Fruit fly (Drosophila melanogaster) whole organism, embryonic: ENCODE results near the gene Ddc.

Source experiments
- CG10431 ChIP-seq: fragments of 200-800 bp; sonication (Bioruptor generic); optimal IDR thresholded peaks from 3 replicates; lab custom pipeline; 2018; ENCODE audit warnings: missing biosample characterization, mild to moderate bottlenecking, missing genetic modification characterization
- CG10959 ChIP-seq: fragments of 200-800 bp; sonication (Bioruptor generic); IDR thresholded peaks from 2 replicates; pipeline ENCODE4 v1.3.6; 2022; ENCODE audit warnings: missing biosample characterization, missing genetic modification characterization
- CG1529 ChIP-seq: fragments of 200-800 bp; sonication (Bioruptor generic); optimal IDR thresholded peaks from 3 replicates; lab custom pipeline; 2018; ENCODE audit warnings: missing biosample characterization, missing genetic modification characterization
- CG15514 ChIP-seq: fragments of 200-800 bp; sonication (Bioruptor generic); optimal IDR thresholded peaks from 3 replicates; lab custom pipeline; 2017; ENCODE audit warnings: missing biosample characterization, missing genetic modification characterization, mild to moderate bottlenecking, moderate library complexity, missing genetic modification reagents
- CG15601 ChIP-seq: fragments of 200-800 bp; sonication (Bioruptor generic); optimal IDR thresholded peaks from 3 replicates; lab custom pipeline; 2019; ENCODE audit warnings: missing biosample characterization, mild to moderate bottlenecking, missing genetic modification characterization, moderate library complexity
- CG16815 ChIP-seq: fragments of 200-800 bp; sonication (Bioruptor generic); optimal IDR thresholded peaks from 3 replicates; lab custom pipeline; 2017; ENCODE audit warnings: missing biosample characterization, mild to moderate bottlenecking, missing genetic modification characterization
- CG17359 ChIP-seq: fragments of 200-800 bp; sonication (Bioruptor generic); optimal IDR thresholded peaks from 3 replicates; lab custom pipeline; 2018; ENCODE audit warnings: missing biosample characterization, mild to moderate bottlenecking, missing genetic modification characterization, moderate library complexity
- CG17385 ChIP-seq: fragments of 200-800 bp; sonication (Bioruptor generic); optimal IDR thresholded peaks from 3 replicates; lab custom pipeline; 2018; ENCODE audit warnings: missing biosample characterization, mild to moderate bottlenecking, missing genetic modification characterization
- CG1792 ChIP-seq: fragments of 200-800 bp; sonication (Bioruptor generic); optimal IDR thresholded peaks from 2 replicates; lab custom pipeline; 2016; ENCODE audit warnings: missing biosample characterization, missing genetic modification characterization
- CG18262 ChIP-seq: fragments of 200-800 bp; optimal IDR thresholded peaks from 3 replicates; lab custom pipeline; 2019; ENCODE audit warnings: missing biosample characterization, mild to moderate bottlenecking, missing genetic modification characterization, moderate library complexity
- CG2678 ChIP-seq: fragments of 200-800 bp; sonication (Bioruptor generic); optimal IDR thresholded peaks from 3 replicates; lab custom pipeline; 2019; ENCODE audit warnings: missing biosample characterization, mild to moderate bottlenecking, missing genetic modification characterization, moderate library complexity
- CG4424 ChIP-seq: fragments of 200-800 bp; sonication (Bioruptor generic); optimal IDR thresholded peaks from 3 replicates; lab custom pipeline; 2016; ENCODE audit warnings: missing biosample characterization, missing genetic modification characterization
- CG6683 ChIP-seq: fragments of 200-800 bp; sonication (Bioruptor generic); optimal IDR thresholded peaks from 2 replicates; lab custom pipeline; 2017; ENCODE audit warnings: missing biosample characterization, mild to moderate bottlenecking, missing genetic modification characterization, missing genetic modification reagents
- CG7963 ChIP-seq: fragments of 200-800 bp; sonication (Bioruptor generic); IDR thresholded peaks from 3 replicates; pipeline ENCODE4 v1.3.6; 2022; ENCODE audit warnings: missing biosample characterization, missing genetic modification characterization; ENCODE audit not compliant: partially characterized antibody
- CG8281 ChIP-seq: fragments of 200-800 bp; sonication (Bioruptor generic); optimal IDR thresholded peaks from 2 replicates; lab custom pipeline; 2018; ENCODE audit warnings: missing biosample characterization, mild to moderate bottlenecking, missing genetic modification characterization, moderate library complexity
- CG8359 ChIP-seq: fragments of 200-800 bp; sonication (Bioruptor generic); optimal IDR thresholded peaks from 2 replicates; lab custom pipeline; 2017; ENCODE audit warnings: missing biosample characterization, mild to moderate bottlenecking, missing genetic modification characterization, borderline replicate concordance
- CG9817 ChIP-seq: fragments of 200-800 bp; sonication (Bioruptor generic); optimal IDR thresholded peaks from 2 replicates; lab custom pipeline; 2018; ENCODE audit warnings: missing biosample characterization, mild to moderate bottlenecking, missing genetic modification characterization, moderate library complexity
- Deaf1 ChIP-seq: fragments of 200-800 bp; optimal IDR thresholded peaks from 3 replicates; lab custom pipeline; 2019; ENCODE audit warnings: missing biosample characterization, mild to moderate bottlenecking, missing genetic modification characterization, moderate library complexity
- Fer2 ChIP-seq: fragments of 200-800 bp; sonication (Bioruptor generic); optimal IDR thresholded peaks from 2 replicates; lab custom pipeline; 2018; ENCODE audit warnings: missing biosample characterization, mild to moderate bottlenecking, missing genetic modification characterization, moderate library complexity
- H15 ChIP-seq: fragments of 200-800 bp; sonication (Bioruptor generic); IDR thresholded peaks from 3 replicates; pipeline ENCODE4 v1.3.6; 2022; ENCODE audit warnings: missing biosample characterization, missing genetic modification characterization
- HLH3B ChIP-seq: fragments of 200-800 bp; sonication (Bioruptor generic); IDR thresholded peaks from 2 replicates; pipeline ENCODE4 v1.3.6; 2022; ENCODE audit warnings: missing biosample characterization, missing genetic modification characterization
- Hmx ChIP-seq: fragments of 200-800 bp; sonication (Bioruptor generic); optimal IDR thresholded peaks from 2 replicates; lab custom pipeline; 2016; ENCODE audit warnings: missing biosample characterization, missing genetic modification characterization
- Jarid2 ChIP-seq: fragments of 200-800 bp; sonication (Bioruptor generic); optimal IDR thresholded peaks from 3 replicates; lab custom pipeline; 2017; ENCODE audit warnings: mild to moderate bottlenecking, missing biosample characterization, missing genetic modification reagents, missing genetic modification characterization
- MESR4 ChIP-seq: fragments of 200-800 bp; sonication (Bioruptor generic); optimal IDR thresholded peaks from 2 replicates; lab custom pipeline; 2018; ENCODE audit warnings: missing biosample characterization, mild to moderate bottlenecking, missing genetic modification characterization, moderate library complexity
- Nf-YC ChIP-seq: fragments of 200-800 bp; optimal IDR thresholded peaks from 3 replicates; lab custom pipeline; 2019; ENCODE audit warnings: missing biosample characterization, mild to moderate bottlenecking, missing genetic modification characterization, moderate library complexity
- Optix ChIP-seq: fragments of 200-800 bp; sonication (Bioruptor generic); IDR thresholded peaks from 3 replicates; pipeline ENCODE4 v1.3.6; 2022; ENCODE audit warnings: missing biosample characterization, missing genetic modification characterization
- Ptx1 ChIP-seq: fragments of 200-800 bp; sonication (Bioruptor generic); IDR thresholded peaks from 2 replicates; pipeline ENCODE4 v1.3.6; 2022; ENCODE audit warnings: missing biosample characterization, missing genetic modification characterization
- Sox102F ChIP-seq: fragments of 200-800 bp; sonication (Bioruptor generic); optimal IDR thresholded peaks from 2 replicates; lab custom pipeline; 2018; ENCODE audit warnings: missing biosample characterization, mild to moderate bottlenecking, missing genetic modification characterization, moderate library complexity
- Trl ChIP-seq, 3 experiments: fragments of >200 bp in 2 of 3; fragments of 200-800 bp in 1 of 3; sonication (Bioruptor generic) in 1 of 3; optimal IDR thresholded peaks; 2 replicates in 1 of 3; 3 replicates in 2 of 3; lab custom pipeline; 2016 to 2017; ENCODE audit warnings: missing biosample characterization in 1 of 3, missing genetic modification characterization in 1 of 3
- Xbp1 ChIP-seq: fragments of 200-800 bp; sonication (Bioruptor generic); optimal IDR thresholded peaks from 3 replicates; lab custom pipeline; 2016; ENCODE audit warnings: missing biosample characterization, mild to moderate bottlenecking, missing genetic modification characterization
- Xrp1 ChIP-seq: fragments of 200-800 bp; sonication (Bioruptor generic); IDR thresholded peaks from 2 replicates; pipeline ENCODE4 v1.3.6; 2022; ENCODE audit warnings: missing biosample characterization, missing genetic modification characterization
- bsh ChIP-seq, 2 experiments: fragments of 200-800 bp; sonication (Bioruptor generic); optimal IDR thresholded peaks; 2 replicates each; lab custom pipeline; 2017 to 2018; ENCODE audit warnings: mild to moderate bottlenecking in 2 of 2, missing biosample characterization in 2 of 2, missing genetic modification characterization in 2 of 2, moderate library complexity in 1 of 2
- cg ChIP-seq: fragments of 200-800 bp; sonication (Bioruptor generic); optimal IDR thresholded peaks from 3 replicates; lab custom pipeline; 2019; ENCODE audit warnings: missing biosample characterization, mild to moderate bottlenecking, missing genetic modification characterization, moderate library complexity
- chif ChIP-seq, 2 experiments: fragments of 200-800 bp; sonication (Bioruptor generic); optimal IDR thresholded peaks; 3 replicates each; lab custom pipeline; 2016; ENCODE audit warnings: missing biosample characterization in 2 of 2, missing genetic modification characterization in 2 of 2
- dati ChIP-seq: fragments of 200-800 bp; sonication (Bioruptor generic); IDR thresholded peaks from 2 replicates; pipeline ENCODE4 v1.3.6; 2022; ENCODE audit warnings: missing biosample characterization, missing genetic modification characterization
- gce ChIP-seq: fragments of 200-800 bp; sonication (Bioruptor generic); IDR thresholded peaks from 3 replicates; pipeline ENCODE4 v1.3.6; 2022; ENCODE audit warnings: missing biosample characterization, missing genetic modification characterization
- gt ChIP-seq: fragments of 200-800 bp; sonication (Bioruptor generic); IDR thresholded peaks from 2 replicates; pipeline ENCODE4 v1.3.6; 2022; ENCODE audit warnings: missing biosample characterization, missing genetic modification characterization
- lab ChIP-seq: fragments of 200-800 bp; sonication (Bioruptor generic); optimal IDR thresholded peaks from 3 replicates; lab custom pipeline; 2017; ENCODE audit warnings: missing biosample characterization, missing genetic modification characterization, mild to moderate bottlenecking, moderate library complexity, missing genetic modification reagents
- lbe ChIP-seq: fragments of 200-800 bp; sonication (Bioruptor generic); optimal IDR thresholded peaks from 2 replicates; lab custom pipeline; 2016; ENCODE audit warnings: missing biosample characterization, mild to moderate bottlenecking, missing genetic modification characterization
- lmd ChIP-seq: fragments of 200-800 bp; sonication (Bioruptor generic); IDR thresholded peaks from 2 replicates; pipeline ENCODE4 v1.3.6; 2022; ENCODE audit warnings: missing biosample characterization, missing genetic modification characterization
- sc ChIP-seq, 3 experiments: fragments of >200 bp in 2 of 3; fragments of 200-800 bp in 1 of 3; sonication (Bioruptor generic) in 1 of 3; optimal IDR thresholded peaks; 2 replicates in 2 of 3; 3 replicates in 1 of 3; lab custom pipeline; 2017; ENCODE audit warnings: mild to moderate bottlenecking in 1 of 3, missing biosample characterization in 1 of 3, missing genetic modification characterization in 1 of 3, missing genetic modification reagents in 1 of 3
- sima ChIP-seq: fragments of 200-800 bp; sonication (Bioruptor generic); optimal IDR thresholded peaks from 2 replicates; lab custom pipeline; 2016; ENCODE audit warnings: missing biosample characterization, missing genetic modification characterization
- tap ChIP-seq: fragments of 200-800 bp; optimal IDR thresholded peaks from 3 replicates; lab custom pipeline; 2019; ENCODE audit warnings: missing biosample characterization, mild to moderate bottlenecking, missing genetic modification characterization, moderate library complexity
- trh ChIP-seq: fragments of 200-800 bp; sonication (Bioruptor generic); optimal IDR thresholded peaks from 2 replicates; lab custom pipeline; 2016; ENCODE audit warnings: missing biosample characterization, missing genetic modification characterization
- twi ChIP-seq: fragments of 200-800 bp; optimal IDR thresholded peaks from 2 replicates; lab custom pipeline; 2019; ENCODE audit warnings: missing biosample characterization, mild to moderate bottlenecking, missing genetic modification characterization, moderate library complexity
- zen2 ChIP-seq: fragments of 200-800 bp; sonication (Bioruptor generic); IDR thresholded peaks from 3 replicates; pipeline ENCODE4 v1.3.6; 2022; ENCODE audit warnings: missing biosample characterization, missing genetic modification characterization; ENCODE audit not compliant: partially characterized antibody

The Ddc gene

dm6 chr2L:19158679-19159551 is 38.8 kb upstream of the Ddc start (continued):
- TF ChIP-seq lab, result peak; percentile 57
- no peak for TF ChIP-seq zen2
- no peak for TF ChIP-seq gt (GFP tag; lab: Robert Waterston, UW)
- TF ChIP-seq CG1792, result no peak
- TF ChIP-seq trh, result no peak
- no peak for TF ChIP-seq dati (GFP tag; lab: Robert Waterston, UW)
- TF ChIP-seq H15 (GFP tag; lab: Robert Waterston, UW), result peak; percentile 30; the same call in 1 of the 3 replicates
- no peak for TF ChIP-seq gce (GFP tag; lab: Robert Waterston, UW)
- peak; percentile 25 for TF ChIP-seq Sox102F
- TF ChIP-seq MESR4, result no peak
- peak; percentile 13 for TF ChIP-seq CG15601 (tag; lab: Kevin White, UChicago)
- no peak for TF ChIP-seq Hmx (GFP tag; lab: Kevin White, UChicago)
- TF ChIP-seq CG6683, result no peak
- peak; percentile 91 for TF ChIP-seq CG17385 (GFP tag; lab: Kevin White, UChicago)
- peak; percentile 24 for TF ChIP-seq CG8359
- TF ChIP-seq bsh (GFP tag; optimal IDR thresholded peaks at IDR 0.05; lab: Kevin White, UChicago), result peak in 1 of 2 experiments; percentile 48
- peak; percentile 84 for TF ChIP-seq cg (GFP tag; lab: Kevin White, UChicago)
- peak; percentile 14 for TF ChIP-seq CG15514
- peak; percentile 18 for TF ChIP-seq tap
- no peak for TF ChIP-seq HLH3B (GFP tag; lab: Robert Waterston, UW)
- TF ChIP-seq CG2678 (tag; lab: Kevin White, UChicago), result peak; percentile 48
- TF ChIP-seq Deaf1 (tag; lab: Kevin White, UChicago), result no peak
- TF ChIP-seq CG4424, result peak; percentile 60
- TF ChIP-seq Ptx1, result 0 out of 2 replicates have a peak, but pooled peaks have one; percentile 19
- TF ChIP-seq CG1529 (GFP tag; lab: Kevin White, UChicago), result peak; percentile 57
- TF ChIP-seq CG10431 (GFP tag; lab: Kevin White, UChicago), result no peak
- TF ChIP-seq Xbp1 (GFP tag; lab: Kevin White, UChicago), result peak; percentile 51
- TF ChIP-seq Jarid2 (GFP tag; lab: Kevin White, UChicago), result peak; percentile 38
- peak; percentile 28 to 55 for TF ChIP-seq chif (GFP tag; optimal IDR thresholded peaks at IDR 0.05; lab: Kevin White, UChicago)
- peak; percentile 19 for TF ChIP-seq CG16815
- peak; percentile 6 for TF ChIP-seq lbe (GFP tag; lab: Kevin White, UChicago)
- no peak for TF ChIP-seq Fer2
- TF ChIP-seq CG9817, result peak; percentile 19
- peak; percentile 49 for TF ChIP-seq CG18262
- no peak for TF ChIP-seq lmd (GFP tag; lab: Robert Waterston, UW)
- TF ChIP-seq Xrp1 (GFP tag; lab: Robert Waterston, UW), result peak; percentile 50; the same call in 1 of the 2 replicates
- peak; percentile 7 for TF ChIP-seq CG8281 (tag; lab: Kevin White, UChicago)
- no peak for TF ChIP-seq Trl (optimal IDR thresholded peaks at IDR 0.05; lab: Kevin White, UChicago)
- TF ChIP-seq Trl (GFP tag; optimal IDR thresholded peaks at IDR 0.05; lab: Kevin White, UChicago), result peak; percentile 11
- no peak for TF ChIP-seq CG7963 (GFP tag; lab: Robert Waterston, UW)
- TF ChIP-seq Nf-YC (tag; lab: Kevin White, UChicago), result no peak
- TF ChIP-seq twi (tag; lab: Kevin White, UChicago), result no peak
- no peak for TF ChIP-seq Optix (GFP tag; lab: Robert Waterston, UW)
- TF ChIP-seq CG10959 (GFP tag; lab: Robert Waterston, UW), result no peak
- no peak for TF ChIP-seq sima
- peak; percentile 52 for TF ChIP-seq CG17359 (tag; lab: Kevin White, UChicago)
- TF ChIP-seq sc (optimal IDR thresholded peaks at IDR 0.05; lab: Kevin White, UChicago), result no peak
- TF ChIP-seq sc (GFP tag; optimal IDR thresholded peaks at IDR 0.05; lab: Kevin White, UChicago), result peak; percentile 13
